Fruit fly (Drosophila melanogaster): ENCODE data around the gene CG6321.

Gene CG6321

DNA sequence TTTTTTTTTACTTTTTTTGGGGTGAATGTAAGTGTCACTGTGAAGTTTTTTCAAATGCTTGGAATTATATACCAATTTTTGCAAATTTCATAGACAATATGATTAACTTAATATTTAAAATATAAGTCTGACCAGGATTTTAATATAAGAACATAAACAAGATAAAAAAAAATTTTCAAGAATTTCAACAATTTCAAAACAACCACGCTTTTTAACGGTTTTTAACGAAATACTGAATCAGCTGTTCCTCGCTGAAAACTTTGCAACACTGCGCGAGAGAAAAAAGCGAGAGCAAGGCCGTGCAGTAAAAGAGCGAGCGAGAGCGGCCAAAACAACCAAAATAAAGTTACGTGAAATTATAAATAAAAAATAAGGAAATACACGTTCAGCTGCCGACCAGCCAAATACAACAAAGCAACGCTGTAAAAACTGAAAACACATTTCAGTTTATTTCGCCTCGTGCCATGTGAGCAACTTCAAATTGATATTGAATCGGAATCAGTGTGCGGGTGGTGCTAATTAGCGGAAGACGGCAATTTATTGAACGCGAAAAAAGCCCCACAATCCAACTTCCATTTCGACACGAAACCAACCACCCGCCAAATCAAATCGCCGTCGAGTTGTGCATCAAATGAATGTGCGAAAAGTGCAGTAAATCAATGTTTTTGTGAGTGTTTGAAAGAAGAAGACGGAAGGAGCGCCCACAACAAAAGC lies 35.3 kb upstream of the CG6321 start, which contains the start of the genes CG46439, Iyd and CG33947 (continued):
- TF ChIP-seq Bgb (GFP tag; IDR thresholded peaks at IDR 0.05; ENCODE audit: partially characterized antibody) (peak; percentile 37; the same call in 1 of the 2 replicates), CG42726 (GFP tag; IDR thresholded peaks at IDR 0.05; ENCODE audit: partially characterized antibody) (no peak), ftz-f1 (GFP tag; optimal IDR thresholded peaks at IDR 0.05) (peak; percentile 82), CG8359 (GFP tag; optimal IDR thresholded peaks at IDR 0.05; ENCODE audit: borderline replicate concordance) (no peak), CG11723 (GFP tag; optimal IDR thresholded peaks at IDR 0.05) (no peak), CG11504 (tag; optimal IDR thresholded peaks at IDR 0.05) (peak; percentile 18), so (GFP tag; IDR thresholded peaks at IDR 0.05) (peak; percentile 40; the same call in 1 of the 3 replicates), CG15601 (tag; optimal IDR thresholded peaks at IDR 0.05) (no peak), CG10654 (GFP tag; optimal IDR thresholded peaks at IDR 0.05) (no peak), CG13296 (GFP tag; optimal IDR thresholded peaks at IDR 0.05) (peak; percentile 38), Tbp (GFP tag; optimal IDR thresholded peaks at IDR 0.05) (no peak), MESR4 (GFP tag; optimal IDR thresholded peaks at IDR 0.05) (peak; percentile 37), BEAF-32 (GFP tag; optimal IDR thresholded peaks at IDR 0.05) (no peak), Lim3 (GFP tag; IDR thresholded peaks at IDR 0.05) (no peak), Hey (tag; optimal IDR thresholded peaks at IDR 0.05) (no peak), CG3281 (GFP tag; optimal IDR thresholded peaks at IDR 0.05) (no peak), HLH54F (GFP tag; optimal IDR thresholded peaks at IDR 0.05) (peak; percentile 0), Camta (GFP tag; optimal IDR thresholded peaks at IDR 0.05) (no peak), CG11247 (GFP tag; IDR thresholded peaks at IDR 0.05) (no peak), CG8388 (GFP tag; optimal IDR thresholded peaks at IDR 0.05) (no peak), fru (optimal IDR thresholded peaks at IDR 0.05) (no peak), Meics (GFP tag; optimal IDR thresholded peaks at IDR 0.05) (no peak), gro (GFP tag; optimal IDR thresholded peaks at IDR 0.05) (no peak), CG11696 (GFP tag; IDR thresholded peaks at IDR 0.05) (no peak), jumu (GFP tag; optimal IDR thresholded peaks at IDR 0.05) (no peak), lab (GFP tag; optimal IDR thresholded peaks at IDR 0.05) (peak; percentile 35), CG1603 (tag; optimal IDR thresholded peaks at IDR 0.05) (no peak), Pdp1 (GFP tag; optimal IDR thresholded peaks at IDR 0.05) (peak in 1 of 2 experiments; percentile 87), schlank (tag; optimal IDR thresholded peaks at IDR 0.05) (no peak), dpn (GFP tag; optimal IDR thresholded peaks at IDR 0.05) (no peak), kay (GFP tag; optimal IDR thresholded peaks at IDR 0.05) (no peak), CG12391 (tag; optimal IDR thresholded peaks at IDR 0.05) (no peak), CG9932 (GFP tag; IDR thresholded peaks at IDR 0.05) (no peak), CG17186 (GFP tag; optimal IDR thresholded peaks at IDR 0.05) (no peak), phol (tag; optimal IDR thresholded peaks at IDR 0.05) (no peak), wdn (GFP tag; IDR thresholded peaks at IDR 0.05) (no peak), Hmr (GFP tag; optimal IDR thresholded peaks at IDR 0.05) (no peak), CG1792 (GFP tag; optimal IDR thresholded peaks at IDR 0.05) (no peak), Mrtf (GFP tag; IDR thresholded peaks at IDR 0.05) (no peak), CG14667 (GFP tag; IDR thresholded peaks at IDR 0.05) (no peak), CG15011 (GFP tag; optimal IDR thresholded peaks at IDR 0.05) (no peak), fd3F (GFP tag; optimal IDR thresholded peaks at IDR 0.05) (no peak), pum (GFP tag; optimal IDR thresholded peaks at IDR 0.05) (no peak), CG7372 (GFP tag; IDR thresholded peaks at IDR 0.05) (no peak), grn (GFP tag; optimal IDR thresholded peaks at IDR 0.05) (no peak), CG1529 (GFP tag; optimal IDR thresholded peaks at IDR 0.05) (no peak), CG8281 (tag; optimal IDR thresholded peaks at IDR 0.05) (no peak), prd (optimal IDR thresholded peaks at IDR 0.05) (no peak), prd (GFP tag; IDR thresholded peaks at IDR 0.05) (no peak), repo (GFP tag; optimal IDR thresholded peaks at IDR 0.05) (no peak), CG9609 (GFP tag; optimal IDR thresholded peaks at IDR 0.05) (no peak)

Data from whole organism, embryonic.